Fruit fly (Drosophila melanogaster) whole organism, embryonic: ENCODE data around the gene RPA3.

Source experiments
- Atf-2 ChIP-seq: fragments of 200-800 bp; sonication (Bioruptor generic); optimal IDR thresholded peaks from 2 replicates; lab custom pipeline; 2016; ENCODE audit warnings: missing biosample characterization, missing genetic modification characterization
- CG10147 ChIP-seq: fragments of 200-800 bp; sonication (Bioruptor generic); optimal IDR thresholded peaks from 2 replicates; lab custom pipeline; 2019; ENCODE audit warnings: missing biosample characterization, mild to moderate bottlenecking, missing genetic modification characterization, moderate library complexity
- CG12071 ChIP-seq: fragments of 200-800 bp; sonication (Bioruptor generic); optimal IDR thresholded peaks from 3 replicates; lab custom pipeline; 2018; ENCODE audit warnings: missing biosample characterization, mild to moderate bottlenecking, missing genetic modification characterization
- CG13424 ChIP-seq: fragments of 200-800 bp; sonication (Bioruptor generic); optimal IDR thresholded peaks from 2 replicates; lab custom pipeline; 2019; ENCODE audit warnings: missing biosample characterization, mild to moderate bottlenecking, missing genetic modification characterization, moderate library complexity
- CG13624 ChIP-seq: fragments of 200-800 bp; sonication (Bioruptor generic); optimal IDR thresholded peaks from 2 replicates; lab custom pipeline; 2016; ENCODE audit warnings: missing biosample characterization, missing genetic modification characterization
- CG13894 ChIP-seq: fragments of 200-800 bp; sonication (Bioruptor generic); optimal IDR thresholded peaks from 3 replicates; lab custom pipeline; 2018; ENCODE audit warnings: missing biosample characterization, mild to moderate bottlenecking, missing genetic modification characterization, moderate library complexity
- CG15011 ChIP-seq: fragments of 200-800 bp; sonication (Bioruptor generic); optimal IDR thresholded peaks from 3 replicates; lab custom pipeline; 2018; ENCODE audit warnings: missing biosample characterization, mild to moderate bottlenecking, missing genetic modification characterization
- CG1529 ChIP-seq: fragments of 200-800 bp; sonication (Bioruptor generic); optimal IDR thresholded peaks from 3 replicates; lab custom pipeline; 2018; ENCODE audit warnings: missing biosample characterization, missing genetic modification characterization
- CG16815 ChIP-seq: fragments of 200-800 bp; sonication (Bioruptor generic); optimal IDR thresholded peaks from 3 replicates; lab custom pipeline; 2017; ENCODE audit warnings: missing biosample characterization, mild to moderate bottlenecking, missing genetic modification characterization
- CG2875 ChIP-seq: fragments of 200-800 bp; sonication (Bioruptor generic); optimal IDR thresholded peaks from 2 replicates; lab custom pipeline; 2017; ENCODE audit warnings: missing biosample characterization, mild to moderate bottlenecking, missing genetic modification characterization, missing genetic modification reagents
- CG30403 ChIP-seq: fragments of 200-800 bp; sonication (Bioruptor generic); optimal IDR thresholded peaks from 3 replicates; lab custom pipeline; 2016; ENCODE audit warnings: missing biosample characterization, missing genetic modification characterization
- CG3065 ChIP-seq: fragments of 200-800 bp; sonication (Bioruptor generic); optimal IDR thresholded peaks from 2 replicates; lab custom pipeline; 2016; ENCODE audit warnings: missing biosample characterization, missing genetic modification characterization
- CG3838 ChIP-seq: fragments of 200-800 bp; sonication (Bioruptor generic); optimal IDR thresholded peaks from 3 replicates; lab custom pipeline; 2016; ENCODE audit warnings: missing biosample characterization, missing genetic modification characterization
- CG4707 ChIP-seq: fragments of 200-800 bp; sonication (Bioruptor generic); optimal IDR thresholded peaks from 2 replicates; lab custom pipeline; 2018; ENCODE audit warnings: missing biosample characterization, mild to moderate bottlenecking, missing genetic modification characterization, moderate library complexity
- CG4730 ChIP-seq: fragments of 200-800 bp; sonication (Bioruptor generic); IDR thresholded peaks from 2 replicates; pipeline ENCODE4 v1.3.6; 2022; ENCODE audit warnings: missing biosample characterization, missing genetic modification characterization
- CG4820 ChIP-seq: fragments of 200-800 bp; sonication (Bioruptor generic); optimal IDR thresholded peaks from 3 replicates; lab custom pipeline; 2016; ENCODE audit warnings: missing biosample characterization, missing genetic modification characterization
- CG6791 ChIP-seq: fragments of 200-800 bp; sonication (Bioruptor generic); IDR thresholded peaks from 3 replicates; pipeline ENCODE4 v1.3.6; 2022; ENCODE audit warnings: missing biosample characterization, missing genetic modification characterization; ENCODE audit not compliant: partially characterized antibody
- CG7372 ChIP-seq: fragments of 200-800 bp; sonication (Bioruptor generic); IDR thresholded peaks from 2 replicates; pipeline ENCODE4 v1.3.6; 2022; ENCODE audit warnings: missing biosample characterization, missing genetic modification characterization
- CG8089 ChIP-seq: fragments of 200-800 bp; sonication (Bioruptor generic); optimal IDR thresholded peaks from 3 replicates; lab custom pipeline; 2016; ENCODE audit warnings: missing biosample characterization, missing genetic modification characterization
- CG8281 ChIP-seq: fragments of 200-800 bp; sonication (Bioruptor generic); optimal IDR thresholded peaks from 2 replicates; lab custom pipeline; 2018; ENCODE audit warnings: missing biosample characterization, mild to moderate bottlenecking, missing genetic modification characterization, moderate library complexity
- CG8359 ChIP-seq: fragments of 200-800 bp; sonication (Bioruptor generic); optimal IDR thresholded peaks from 2 replicates; lab custom pipeline; 2017; ENCODE audit warnings: missing biosample characterization, mild to moderate bottlenecking, missing genetic modification characterization, borderline replicate concordance
- CG8944 ChIP-seq: fragments of 200-800 bp; sonication (Bioruptor generic); optimal IDR thresholded peaks from 3 replicates; lab custom pipeline; 2016; ENCODE audit warnings: missing biosample characterization, missing genetic modification characterization
- D19A ChIP-seq: fragments of 200-800 bp; optimal IDR thresholded peaks from 3 replicates; lab custom pipeline; 2019; ENCODE audit warnings: missing biosample characterization, mild to moderate bottlenecking, missing genetic modification characterization, moderate library complexity
- Dref ChIP-seq: fragments of 200-800 bp; sonication (Bioruptor generic); IDR thresholded peaks from 2 replicates; pipeline ENCODE4 v1.3.6; 2022; ENCODE audit warnings: missing biosample characterization, missing genetic modification characterization
- Drgx ChIP-seq: fragments of 200-800 bp; sonication (Bioruptor generic); IDR thresholded peaks from 2 replicates; pipeline ENCODE4 v1.3.6; 2022; ENCODE audit warnings: missing biosample characterization, missing genetic modification characterization
- E2f2 ChIP-seq: fragments of 200-800 bp; sonication (Bioruptor generic); IDR thresholded peaks from 2 replicates; pipeline ENCODE4 v1.3.6; 2022; ENCODE audit warnings: missing biosample characterization, missing genetic modification characterization
- Eip74EF ChIP-seq, 2 experiments: fragments of 200-800 bp in 1 of 2; fragments of >200 bp in 1 of 2; sonication (Bioruptor generic) in 1 of 2; optimal IDR thresholded peaks; 2 replicates each; lab custom pipeline; 2017 to 2019; ENCODE audit warnings: missing biosample characterization in 2 of 2, missing genetic modification characterization in 2 of 2, mild to moderate bottlenecking in 1 of 2, moderate library complexity in 1 of 2
- Ets65A ChIP-seq: fragments of 200-800 bp; sonication (Bioruptor generic); peaks from one replicate; lab custom pipeline; 2016; ENCODE audit warnings: missing biosample characterization, missing genetic modification characterization
- Fer3 ChIP-seq: fragments of 200-800 bp; sonication (Bioruptor generic); optimal IDR thresholded peaks from 2 replicates; lab custom pipeline; 2018; ENCODE audit warnings: missing biosample characterization, mild to moderate bottlenecking, missing genetic modification characterization, moderate library complexity
- HLH3B ChIP-seq: fragments of 200-800 bp; sonication (Bioruptor generic); IDR thresholded peaks from 2 replicates; pipeline ENCODE4 v1.3.6; 2022; ENCODE audit warnings: missing biosample characterization, missing genetic modification characterization
- HLH4C ChIP-seq: fragments of 200-800 bp; sonication (Bioruptor generic); IDR thresholded peaks from 3 replicates; pipeline ENCODE4 v1.3.6; 2022; ENCODE audit warnings: missing biosample characterization, missing genetic modification characterization; ENCODE audit not compliant: partially characterized antibody
- HmgZ ChIP-seq: fragments of 200-800 bp; sonication (Bioruptor generic); optimal IDR thresholded peaks from 2 replicates; lab custom pipeline; 2018; ENCODE audit warnings: missing biosample characterization, mild to moderate bottlenecking, missing genetic modification characterization
- MBD-R2 ChIP-seq: fragments of 200-800 bp; sonication (Bioruptor generic); IDR thresholded peaks from 2 replicates; pipeline ENCODE4 v1.3.6; 2022; ENCODE audit warnings: missing biosample characterization, missing genetic modification characterization
- Oaz ChIP-seq: fragments of 200-800 bp; sonication (Bioruptor generic); IDR thresholded peaks from 2 replicates; pipeline ENCODE4 v1.3.6; 2022; ENCODE audit warnings: missing biosample characterization, missing genetic modification characterization
- Poxn ChIP-seq: fragments of 200-800 bp; sonication (Bioruptor generic); IDR thresholded peaks from 2 replicates; pipeline ENCODE4 v1.3.6; 2022; ENCODE audit warnings: missing biosample characterization, missing genetic modification characterization
- Sox100B ChIP-seq: fragments of 200-800 bp; sonication (Bioruptor generic); optimal IDR thresholded peaks from 3 replicates; lab custom pipeline; 2018; ENCODE audit warnings: missing biosample characterization, mild to moderate bottlenecking, missing genetic modification characterization
- Ssrp ChIP-seq: fragments of 200-800 bp; sonication (Bioruptor generic); optimal IDR thresholded peaks from 2 replicates; lab custom pipeline; 2018; ENCODE audit warnings: missing biosample characterization, mild to moderate bottlenecking, missing genetic modification characterization, moderate library complexity
- Tbp ChIP-seq: fragments of >200 bp; optimal IDR thresholded peaks from 2 replicates; lab custom pipeline; 2018; ENCODE audit warnings: missing biosample characterization, missing genetic modification characterization
- ap ChIP-seq: fragments of 200-800 bp; sonication (Bioruptor generic); IDR thresholded peaks from 2 replicates; pipeline ENCODE4 v1.3.6; 2022; ENCODE audit warnings: missing biosample characterization, missing genetic modification characterization
- ewg ChIP-seq: fragments of 200-800 bp; sonication (Bioruptor generic); optimal IDR thresholded peaks from 3 replicates; lab custom pipeline; 2017; ENCODE audit warnings: mild to moderate bottlenecking, missing biosample characterization, missing genetic modification reagents, missing genetic modification characterization
- gro ChIP-seq: fragments of 200-800 bp; sonication (Bioruptor generic); optimal IDR thresholded peaks from 2 replicates; lab custom pipeline; 2016; ENCODE audit warnings: missing biosample characterization, missing genetic modification characterization
- gsb ChIP-seq: fragments of 200-800 bp; sonication (Bioruptor generic); IDR thresholded peaks from 2 replicates; pipeline ENCODE4 v1.3.6; 2022; ENCODE audit warnings: missing biosample characterization, missing genetic modification characterization
- jumu ChIP-seq: fragments of 200-800 bp; sonication (Bioruptor generic); optimal IDR thresholded peaks from 3 replicates; lab custom pipeline; 2016; ENCODE audit warnings: missing biosample characterization, missing genetic modification characterization
- pho ChIP-seq: fragments of 200-800 bp; sonication (Bioruptor generic); optimal IDR thresholded peaks from 2 replicates; lab custom pipeline; 2016; ENCODE audit warnings: missing biosample characterization, missing genetic modification characterization
- pros ChIP-seq: fragments of 200-800 bp; sonication (Bioruptor generic); optimal IDR thresholded peaks from 3 replicates; lab custom pipeline; 2019; ENCODE audit warnings: missing biosample characterization, mild to moderate bottlenecking, missing genetic modification characterization, moderate library complexity
- pum ChIP-seq: fragments of 200-800 bp; sonication (Bioruptor generic); optimal IDR thresholded peaks from 2 replicates; lab custom pipeline; 2016; ENCODE audit warnings: missing biosample characterization, missing genetic modification characterization
- repo ChIP-seq: fragments of 200-800 bp; sonication (Bioruptor generic); optimal IDR thresholded peaks from 2 replicates; lab custom pipeline; 2016; ENCODE audit warnings: missing biosample characterization, missing genetic modification characterization
- sisA ChIP-seq: fragments of 200-800 bp; sonication (Bioruptor generic); IDR thresholded peaks from 2 replicates; pipeline ENCODE4 v1.3.6; 2022; ENCODE audit warnings: missing biosample characterization, missing genetic modification characterization
- ssp ChIP-seq: fragments of 200-800 bp; sonication (Bioruptor generic); IDR thresholded peaks from 2 replicates; pipeline ENCODE4 v1.3.6; 2022; ENCODE audit warnings: missing biosample characterization, missing genetic modification characterization
- tgo ChIP-seq: fragments of 200-800 bp; sonication (Bioruptor generic); IDR thresholded peaks from 3 replicates; pipeline ENCODE4 v1.3.6; 2022; ENCODE audit warnings: missing biosample characterization, missing genetic modification characterization
- tup ChIP-seq: fragments of 200-800 bp; sonication (Bioruptor generic); optimal IDR thresholded peaks from 2 replicates; lab custom pipeline; 2016; ENCODE audit warnings: missing biosample characterization, mild to moderate bottlenecking, missing genetic modification characterization, moderate library complexity

Gene RPA3

dm6 chrX:11657140-11657539 lies 41.5 kb upstream of the RPA3 start (continued):
- TF ChIP-seq CG4707 (GFP tag; lab: Kevin White, UChicago) = no peak
- peak; percentile 34; the same call in 1 of the 3 replicates for TF ChIP-seq tgo (GFP tag; lab: Robert Waterston, UW)
- peak; percentile 60 for TF ChIP-seq D19A
- TF ChIP-seq CG13424 (tag; lab: Kevin White, UChicago) = peak; percentile 65
- peak; percentile 57 for TF ChIP-seq HLH3B (GFP tag; lab: Robert Waterston, UW)
- no peak for TF ChIP-seq Oaz
- peak; percentile 25 for TF ChIP-seq pho (GFP tag; lab: Kevin White, UChicago)
- peak; percentile 25; the same call in 1 of the 2 replicates for TF ChIP-seq gsb
- peak; percentile 63 for TF ChIP-seq CG10147 (GFP tag; lab: Kevin White, UChicago)
- peak; percentile 29 for TF ChIP-seq Ssrp (tag; lab: Kevin White, UChicago)
- peak; percentile 21 for TF ChIP-seq CG16815 (GFP tag; lab: Kevin White, UChicago)
- TF ChIP-seq CG15011 (GFP tag; lab: Kevin White, UChicago) = peak; percentile 14
- TF ChIP-seq Poxn (GFP tag; lab: Robert Waterston, UW) = no peak
- no peak for TF ChIP-seq CG12071 (GFP tag; lab: Kevin White, UChicago)
- peak; percentile 3 for TF ChIP-seq gro (GFP tag; lab: Kevin White, UChicago)
- TF ChIP-seq MBD-R2 (GFP tag; lab: Robert Waterston, UW) = no peak; the same call in 1 of the 2 replicates
- no peak for TF ChIP-seq CG6791 (GFP tag; lab: Robert Waterston, UW)
- TF ChIP-seq Eip74EF (GFP tag; optimal IDR thresholded peaks at IDR 0.05; lab: Kevin White, UChicago) = peak in 1 of 2 experiments; percentile 10
- 0 out of 2 replicates have a peak, but pooled peaks have one; percentile 7 for TF ChIP-seq CG4730 (GFP tag; lab: Robert Waterston, UW)
- peak; percentile 67 for TF ChIP-seq Fer3 (tag; lab: Kevin White, UChicago)
- TF ChIP-seq CG4820 (GFP tag; lab: Kevin White, UChicago) = peak; percentile 23
- TF ChIP-seq Atf-2 (GFP tag; lab: Kevin White, UChicago) = peak; percentile 9
- no peak for TF ChIP-seq CG8359 (GFP tag; lab: Kevin White, UChicago)
- peak; percentile 8 for TF ChIP-seq tup
- no peak for TF ChIP-seq CG8089 (GFP tag; lab: Kevin White, UChicago)
- TF ChIP-seq CG13624 = peak; percentile 26
- TF ChIP-seq sisA (GFP tag; lab: Robert Waterston, UW) = 0 out of 2 replicates have a peak, but pooled peaks have one; percentile 15
- TF ChIP-seq ewg (GFP tag; lab: Kevin White, UChicago) = peak; percentile 19
- TF ChIP-seq HmgZ (tag; lab: Kevin White, UChicago) = peak; percentile 50
- peak; percentile 59 for TF ChIP-seq CG30403
- TF ChIP-seq CG8944 (GFP tag; lab: Kevin White, UChicago) = peak; percentile 19
- peak; percentile 8 for TF ChIP-seq Ets65A (GFP tag; lab: Kevin White, UChicago)
- TF ChIP-seq HLH4C (GFP tag; lab: Robert Waterston, UW) = no peak
- TF ChIP-seq Drgx (GFP tag; lab: Robert Waterston, UW) = peak; percentile 56
- peak; percentile 25; the same call in 1 of the 2 replicates for TF ChIP-seq ap (GFP tag; lab: Robert Waterston, UW)
- TF ChIP-seq E2f2 (GFP tag; lab: Robert Waterston, UW) = peak; percentile 26; the same call in 1 of the 2 replicates
- TF ChIP-seq CG8281 (tag; lab: Kevin White, UChicago) = peak; percentile 2
- no peak for TF ChIP-seq pros (GFP tag; lab: Kevin White, UChicago)
- peak; percentile 30 for TF ChIP-seq pum (GFP tag; lab: Kevin White, UChicago)
- no peak for TF ChIP-seq Dref (GFP tag; lab: Robert Waterston, UW)
- TF ChIP-seq jumu (GFP tag; lab: Kevin White, UChicago) = peak; percentile 30
- no peak for TF ChIP-seq CG1529 (GFP tag; lab: Kevin White, UChicago)
- TF ChIP-seq ssp = no peak
- TF ChIP-seq CG3065 (GFP tag; lab: Kevin White, UChicago) = no peak
- TF ChIP-seq CG13894 (tag; lab: Kevin White, UChicago) = peak; percentile 63
- peak; percentile 18 for TF ChIP-seq CG2875 (GFP tag; lab: Kevin White, UChicago)
- TF ChIP-seq Tbp = no peak
- no peak for TF ChIP-seq CG3838
- TF ChIP-seq CG7372 (GFP tag; lab: Robert Waterston, UW) = peak; percentile 31; the same call in 1 of the 2 replicates
- TF ChIP-seq repo (GFP tag; lab: Kevin White, UChicago) = no peak
- peak; percentile 36 for TF ChIP-seq Sox100B
